Worm (Caenorhabditis elegans) whole organism, early embryonic: ENCODE measurements around the gene Y37E11AM.4.

Experiments used
- ets-7 ChIP-seq: sonication (generic microtip); optimal IDR thresholded peaks from 2 replicates; lab custom pipeline; 2016; ENCODE audit warnings: missing genotype, missing genetic modification characterization, missing compliant biosample characterization
- hmg-4 ChIP-seq: fragments of 200-800 bp; sonication (Bioruptor generic); optimal IDR thresholded peaks from 2 replicates; lab custom pipeline; 2018; ENCODE audit warnings: mild to moderate bottlenecking, missing genetic modification characterization, missing compliant biosample characterization
- tbx-37 ChIP-seq: fragments of 200-800 bp; sonication (Bioruptor generic); conservative IDR thresholded peaks from 2 replicates; pipeline ENCODE4 v1.3.6; 2022; ENCODE audit warnings: missing genetic modification reagents, missing genetic modification characterization, missing compliant biosample characterization

DNA sequence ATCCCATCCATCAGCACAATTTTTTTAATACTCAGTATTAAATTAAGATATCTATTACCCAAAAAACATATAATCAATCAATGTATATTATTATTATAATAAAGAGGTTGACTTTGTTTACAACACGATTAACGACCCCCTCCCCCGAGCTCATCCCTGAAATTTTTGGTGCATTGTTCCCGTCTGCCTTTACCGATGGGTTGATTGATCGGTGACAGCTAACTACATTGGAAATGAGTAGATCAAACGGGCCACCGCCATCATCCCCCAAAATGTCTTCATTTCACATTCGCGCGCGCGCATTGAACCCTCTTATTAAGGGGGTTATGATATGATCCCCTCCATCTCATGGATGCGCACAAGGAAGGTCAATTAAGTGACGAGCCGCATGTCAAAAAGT, 37.2 kb upstream of the Y37E11AM.4 start:
- TF ChIP-seq tbx-37 (GFP tag; lab: Robert Waterston, UW) (no peak), hmg-4 (GFP tag; lab: Kevin White, UChicago) (no peak), ets-7 (no peak)
